Fruit fly (Drosophila melanogaster): ENCODE measurements around the gene verm.

DNA sequence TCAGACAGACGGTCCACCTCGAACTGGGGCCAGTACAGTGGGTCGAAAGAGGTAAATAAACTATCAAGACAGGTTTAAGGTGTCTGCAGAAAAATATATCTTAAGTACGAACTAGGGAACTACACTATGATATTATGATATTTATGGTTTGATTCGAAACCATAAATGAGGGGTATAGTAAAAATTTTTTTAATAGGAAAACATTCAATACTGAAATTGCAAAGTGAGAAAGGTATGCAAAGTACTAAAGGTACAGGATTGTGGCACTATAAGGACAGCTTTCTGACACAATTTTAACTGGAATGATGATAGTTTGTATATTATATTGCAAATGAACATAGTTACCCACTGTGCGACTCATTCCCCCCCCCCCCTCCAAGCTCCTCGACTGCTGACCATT is 19.0 kb downstream of the verm start:
- TF ChIP-seq Smox (GFP tag; optimal IDR thresholded peaks at IDR 0.05) (no peak), Met (GFP tag; optimal IDR thresholded peaks at IDR 0.05) (peak; percentile 52)
